Fruit fly (Drosophila melanogaster) whole organism, embryonic: ENCODE measurements around the gene CG1764.

Experiments
- CG10321 ChIP-seq: fragments of 200-800 bp; sonication (Bioruptor generic); IDR thresholded peaks from 2 replicates; pipeline ENCODE4 v1.3.6; 2022; ENCODE audit warnings: missing biosample characterization, missing genetic modification characterization
- CG17829 ChIP-seq: fragments of 200-800 bp; optimal IDR thresholded peaks from 2 replicates; lab custom pipeline; 2019; ENCODE audit warnings: missing biosample characterization, mild to moderate bottlenecking, missing genetic modification characterization, moderate library complexity
- CG17912 ChIP-seq: fragments of 200-800 bp; sonication (Bioruptor generic); optimal IDR thresholded peaks from 2 replicates; lab custom pipeline; 2018; ENCODE audit warnings: missing biosample characterization, mild to moderate bottlenecking, missing genetic modification characterization
- CG2120 ChIP-seq: fragments of 200-800 bp; sonication (Bioruptor generic); optimal IDR thresholded peaks from 3 replicates; lab custom pipeline; 2016; ENCODE audit warnings: missing biosample characterization, missing genetic modification characterization
- CG2199 ChIP-seq: fragments of 200-800 bp; sonication (Bioruptor generic); IDR thresholded peaks from 3 replicates; pipeline ENCODE4 v1.3.6; 2022; ENCODE audit warnings: missing biosample characterization, missing genetic modification characterization
- CG2712 ChIP-seq: fragments of 200-800 bp; optimal IDR thresholded peaks from 3 replicates; lab custom pipeline; 2019; ENCODE audit warnings: missing biosample characterization, mild to moderate bottlenecking, missing genetic modification characterization, moderate library complexity
- CG33557 ChIP-seq: fragments of 200-800 bp; sonication (Bioruptor generic); optimal IDR thresholded peaks from 2 replicates; lab custom pipeline; 2019; ENCODE audit warnings: missing biosample characterization, mild to moderate bottlenecking, missing genetic modification characterization, moderate library complexity
- CG4360 ChIP-seq: fragments of 200-800 bp; sonication (Bioruptor generic); IDR thresholded peaks from 2 replicates; pipeline ENCODE4 v1.3.6; 2022; ENCODE audit warnings: missing biosample characterization, missing genetic modification characterization
- CG4820 ChIP-seq: fragments of 200-800 bp; sonication (Bioruptor generic); optimal IDR thresholded peaks from 3 replicates; lab custom pipeline; 2016; ENCODE audit warnings: missing biosample characterization, missing genetic modification characterization
- CG6765 ChIP-seq: fragments of 200-800 bp; sonication (Bioruptor generic); optimal IDR thresholded peaks from 3 replicates; lab custom pipeline; 2017; ENCODE audit warnings: missing biosample characterization, mild to moderate bottlenecking, missing genetic modification characterization
- CG7839 ChIP-seq: fragments of 200-800 bp; sonication (Bioruptor generic); optimal IDR thresholded peaks from 3 replicates; lab custom pipeline; 2018; ENCODE audit warnings: missing biosample characterization, mild to moderate bottlenecking, missing genetic modification characterization, moderate library complexity
- CG8388 ChIP-seq: fragments of 200-800 bp; sonication (Bioruptor generic); optimal IDR thresholded peaks from 2 replicates; lab custom pipeline; 2019; ENCODE audit warnings: missing biosample characterization, mild to moderate bottlenecking, missing genetic modification characterization, moderate library complexity
- CG9437 ChIP-seq: fragments of 200-800 bp; sonication (Bioruptor generic); optimal IDR thresholded peaks from 2 replicates; lab custom pipeline; 2018; ENCODE audit warnings: missing biosample characterization, mild to moderate bottlenecking, missing genetic modification characterization
- Deaf1 ChIP-seq: fragments of 200-800 bp; optimal IDR thresholded peaks from 3 replicates; lab custom pipeline; 2019; ENCODE audit warnings: missing biosample characterization, mild to moderate bottlenecking, missing genetic modification characterization, moderate library complexity
- HLHmδ ChIP-seq: fragments of 200-800 bp; sonication (Bioruptor generic); optimal IDR thresholded peaks from 2 replicates; lab custom pipeline; 2018; ENCODE audit warnings: missing biosample characterization, mild to moderate bottlenecking, missing genetic modification characterization, moderate library complexity
- Hr3 ChIP-seq: fragments of 200-800 bp; sonication (Bioruptor generic); optimal IDR thresholded peaks from 3 replicates; lab custom pipeline; 2016; ENCODE audit warnings: missing biosample characterization, missing genetic modification characterization
- Hr51 ChIP-seq, 2 experiments: fragments of 200-800 bp; sonication (Bioruptor generic); optimal IDR thresholded peaks; 2 replicates in 1 of 2; 3 replicates in 1 of 2; lab custom pipeline; 2016 to 2018; ENCODE audit warnings: missing biosample characterization in 2 of 2, missing genetic modification characterization in 2 of 2, mild to moderate bottlenecking in 1 of 2, moderate library complexity in 1 of 2
- Hr78 ChIP-seq, 2 experiments: fragments of 200-800 bp in 1 of 2; fragments of >200 bp in 1 of 2; sonication (Bioruptor generic) in 1 of 2; optimal IDR thresholded peaks; 2 replicates each; lab custom pipeline; 2017 to 2019; ENCODE audit warnings: missing biosample characterization in 2 of 2, missing genetic modification characterization in 2 of 2, mild to moderate bottlenecking in 1 of 2, moderate library complexity in 1 of 2
- MBD-R2 ChIP-seq: fragments of 200-800 bp; sonication (Bioruptor generic); IDR thresholded peaks from 2 replicates; pipeline ENCODE4 v1.3.6; 2022; ENCODE audit warnings: missing biosample characterization, missing genetic modification characterization
- Med ChIP-seq: fragments of 200-800 bp; sonication (Bioruptor generic); peaks from one replicate; lab custom pipeline; 2016; ENCODE audit warnings: missing biosample characterization, missing genetic modification characterization, mild to moderate bottlenecking, inconsistent platforms, moderate library complexity
- Neu2 ChIP-seq: fragments of 200-800 bp; sonication (Bioruptor generic); optimal IDR thresholded peaks from 3 replicates; lab custom pipeline; 2016; ENCODE audit warnings: missing biosample characterization, missing genetic modification characterization, borderline replicate concordance
- Sox102F ChIP-seq: fragments of 200-800 bp; sonication (Bioruptor generic); optimal IDR thresholded peaks from 2 replicates; lab custom pipeline; 2018; ENCODE audit warnings: missing biosample characterization, mild to moderate bottlenecking, missing genetic modification characterization, moderate library complexity
- Stat92E ChIP-seq, 3 experiments: fragments of >200 bp in 2 of 3; fragments of 200-800 bp in 1 of 3; sonication (Bioruptor generic) in 1 of 3; optimal IDR thresholded peaks; 2 replicates each; lab custom pipeline; 2017 to 2019; ENCODE audit warnings: missing biosample characterization in 3 of 3, missing genetic modification characterization in 3 of 3, mild to moderate bottlenecking in 1 of 3, moderate library complexity in 1 of 3
- Xbp1 ChIP-seq: fragments of 200-800 bp; sonication (Bioruptor generic); optimal IDR thresholded peaks from 3 replicates; lab custom pipeline; 2016; ENCODE audit warnings: missing biosample characterization, mild to moderate bottlenecking, missing genetic modification characterization
- al ChIP-seq: fragments of 200-800 bp; sonication (Bioruptor generic); IDR thresholded peaks from 2 replicates; pipeline ENCODE4 v1.3.6; 2022; ENCODE audit warnings: missing biosample characterization, missing genetic modification characterization
- az2 ChIP-seq: fragments of 200-800 bp; sonication (Bioruptor generic); optimal IDR thresholded peaks from 3 replicates; lab custom pipeline; 2016; ENCODE audit warnings: missing biosample characterization, missing genetic modification characterization
- bcd ChIP-seq: fragments of 200-800 bp; sonication (Bioruptor generic); optimal IDR thresholded peaks from 2 replicates; lab custom pipeline; 2017; ENCODE audit warnings: missing biosample characterization, mild to moderate bottlenecking, missing genetic modification characterization
- btn ChIP-seq: fragments of 200-800 bp; sonication (Bioruptor generic); optimal IDR thresholded peaks from 2 replicates; lab custom pipeline; 2016; ENCODE audit warnings: missing biosample characterization, missing genetic modification characterization
- chif ChIP-seq, 2 experiments: fragments of 200-800 bp; sonication (Bioruptor generic); optimal IDR thresholded peaks; 3 replicates each; lab custom pipeline; 2016; ENCODE audit warnings: missing biosample characterization in 2 of 2, missing genetic modification characterization in 2 of 2
- crol ChIP-seq: fragments of 200-800 bp; sonication (Bioruptor generic); IDR thresholded peaks from 2 replicates; pipeline ENCODE4 v1.3.6; 2022; ENCODE audit warnings: missing biosample characterization, missing genetic modification characterization
- dysf ChIP-seq: fragments of 200-800 bp; sonication (Bioruptor generic); IDR thresholded peaks from 3 replicates; pipeline ENCODE4 v1.3.6; 2022; ENCODE audit warnings: missing biosample characterization, missing genetic modification characterization
- gem ChIP-seq: fragments of 200-800 bp; sonication (Bioruptor generic); optimal IDR thresholded peaks from 2 replicates; lab custom pipeline; 2019; ENCODE audit warnings: missing biosample characterization, mild to moderate bottlenecking, missing genetic modification characterization, moderate library complexity
- ham ChIP-seq: fragments of 200-800 bp; sonication (Bioruptor generic); IDR thresholded peaks from 2 replicates; pipeline ENCODE4 v1.3.6; 2022; ENCODE audit warnings: missing biosample characterization, missing genetic modification characterization
- insv ChIP-seq, 2 experiments: fragments of 200-800 bp; sonication (Bioruptor generic); optimal IDR thresholded peaks; 3 replicates each; lab custom pipeline; 2016 to 2018; ENCODE audit warnings: missing biosample characterization in 2 of 2, missing genetic modification characterization in 2 of 2
- lab ChIP-seq: fragments of 200-800 bp; sonication (Bioruptor generic); optimal IDR thresholded peaks from 3 replicates; lab custom pipeline; 2017; ENCODE audit warnings: missing biosample characterization, missing genetic modification characterization, mild to moderate bottlenecking, moderate library complexity, missing genetic modification reagents
- lov ChIP-seq, 2 experiments: fragments of 200-800 bp in 1 of 2; fragments of >200 bp in 1 of 2; sonication (Bioruptor generic) in 1 of 2; IDR thresholded peaks in 1 of 2; optimal IDR thresholded peaks in 1 of 2; 2 replicates in 1 of 2; 3 replicates in 1 of 2; pipeline versions ENCODE4 v1.3.6 to Lab custom; 2017 to 2022; ENCODE audit warnings: missing biosample characterization in 1 of 2, missing genetic modification characterization in 1 of 2
- nau ChIP-seq: fragments of 200-800 bp; sonication (Bioruptor generic); optimal IDR thresholded peaks from 3 replicates; lab custom pipeline; 2017; ENCODE audit warnings: missing biosample characterization, mild to moderate bottlenecking, missing genetic modification characterization, missing genetic modification reagents
- org-1 ChIP-seq: fragments of 200-800 bp; sonication (Bioruptor generic); optimal IDR thresholded peaks from 2 replicates; lab custom pipeline; 2017; ENCODE audit warnings: missing biosample characterization, missing genetic modification characterization
- peb ChIP-seq: fragments of 200-800 bp; sonication (Bioruptor generic); IDR thresholded peaks from 2 replicates; pipeline ENCODE4 v1.3.6; 2022; ENCODE audit warnings: missing biosample characterization, missing genetic modification characterization
- phol ChIP-seq: fragments of 200-800 bp; sonication (Bioruptor generic); optimal IDR thresholded peaks from 3 replicates; lab custom pipeline; 2018; ENCODE audit warnings: missing biosample characterization, mild to moderate bottlenecking, missing genetic modification characterization, moderate library complexity
- row ChIP-seq: fragments of 200-800 bp; sonication (Bioruptor generic); IDR thresholded peaks from 3 replicates; pipeline ENCODE4 v1.3.6; 2022; ENCODE audit warnings: missing biosample characterization, missing genetic modification characterization
- slbo ChIP-seq: fragments of 200-800 bp; sonication (Bioruptor generic); IDR thresholded peaks from 2 replicates; pipeline ENCODE4 v1.3.6; 2022; ENCODE audit warnings: missing biosample characterization, missing genetic modification characterization
- sna ChIP-seq: fragments of 200-800 bp; sonication (Bioruptor generic); IDR thresholded peaks from 2 replicates; pipeline ENCODE4 v1.3.6; 2022; ENCODE audit warnings: missing biosample characterization, missing genetic modification characterization; ENCODE audit not compliant: partially characterized antibody
- sug ChIP-seq: fragments of 200-800 bp; optimal IDR thresholded peaks from 2 replicates; lab custom pipeline; 2019; ENCODE audit warnings: missing biosample characterization, mild to moderate bottlenecking, missing genetic modification characterization, moderate library complexity
- tll ChIP-seq, 2 experiments: fragments of 200-800 bp in 1 of 2; fragments of >200 bp in 1 of 2; sonication (Bioruptor generic) in 1 of 2; optimal IDR thresholded peaks; 2 replicates each; lab custom pipeline; 2017 to 2019; ENCODE audit warnings: missing biosample characterization in 2 of 2, missing genetic modification characterization in 2 of 2, mild to moderate bottlenecking in 1 of 2, moderate library complexity in 1 of 2
- vfl ChIP-seq: fragments of 200-800 bp; sonication (Bioruptor generic); optimal IDR thresholded peaks from 2 replicates; lab custom pipeline; 2016; ENCODE audit warnings: missing biosample characterization, missing genetic modification characterization
- zen2 ChIP-seq: fragments of 200-800 bp; sonication (Bioruptor generic); IDR thresholded peaks from 3 replicates; pipeline ENCODE4 v1.3.6; 2022; ENCODE audit warnings: missing biosample characterization, missing genetic modification characterization; ENCODE audit not compliant: partially characterized antibody
- zfh2 ChIP-seq: fragments of 200-800 bp; sonication (Bioruptor generic); optimal IDR thresholded peaks from 2 replicates; lab custom pipeline; 2016; ENCODE audit warnings: missing biosample characterization, missing genetic modification characterization

The CG1764 gene

dm6 chrX:13320697-13321445 is 18.7 kb upstream of the CG1764 start (continued):
- TF ChIP-seq lov (optimal IDR thresholded peaks at IDR 0.05; lab: Kevin White, UChicago) (no peak), lov (GFP tag; IDR thresholded peaks at IDR 0.05; lab: Robert Waterston, UW) (no peak), crol (GFP tag; lab: Robert Waterston, UW) (no peak), CG10321 (GFP tag; lab: Robert Waterston, UW) (no peak), CG6765 (peak; percentile 2), ham (GFP tag; lab: Robert Waterston, UW) (no peak), Neu2 (no peak), insv (GFP tag; optimal IDR thresholded peaks at IDR 0.05; lab: Kevin White, UChicago) (no peak), HLHmδ (GFP tag; lab: Kevin White, UChicago) (no peak), Med (GFP tag; lab: Kevin White, UChicago) (peak; percentile 43), lab (GFP tag; lab: Kevin White, UChicago) (peak; percentile 36), slbo (peak; percentile 15; the same call in 1 of the 2 replicates), bcd (GFP tag; lab: Kevin White, UChicago) (peak; percentile 24), CG33557 (GFP tag; lab: Kevin White, UChicago) (no peak), Stat92E (GFP tag; optimal IDR thresholded peaks at IDR 0.05; lab: Kevin White, UChicago) (no peak), sug (tag; lab: Kevin White, UChicago) (no peak), MBD-R2 (no peak), btn (GFP tag; lab: Kevin White, UChicago) (no peak), chif (GFP tag; optimal IDR thresholded peaks at IDR 0.05; lab: Kevin White, UChicago) (no peak), gem (tag; lab: Kevin White, UChicago) (peak; percentile 67), zen2 (no peak), nau (peak; percentile 9), CG9437 (peak; percentile 53), Hr3 (GFP tag; lab: Kevin White, UChicago) (no peak), CG17912 (no peak), phol (tag; lab: Kevin White, UChicago) (peak; percentile 34), CG2120 (GFP tag; lab: Kevin White, UChicago) (peak; percentile 49), Hr51 (GFP tag; optimal IDR thresholded peaks at IDR 0.05; lab: Kevin White, UChicago) (peak in 1 of 2 experiments; percentile 28), zfh2 (GFP tag; lab: Kevin White, UChicago) (no peak), Deaf1 (tag; lab: Kevin White, UChicago) (peak; percentile 56), sna (GFP tag; lab: Robert Waterston, UW) (no peak), CG7839 (tag; lab: Kevin White, UChicago) (peak; percentile 63), al (GFP tag; lab: Robert Waterston, UW) (0 out of 2 replicates have a peak, but pooled peaks have one; percentile 33), vfl (GFP tag; lab: Kevin White, UChicago) (no peak), row (GFP tag; lab: Robert Waterston, UW) (peak; percentile 22; the same call in 1 of the 3 replicates), dysf (GFP tag; lab: Robert Waterston, UW) (no peak), Hr78 (GFP tag; optimal IDR thresholded peaks at IDR 0.05; lab: Kevin White, UChicago) (no peak), CG8388 (GFP tag; lab: Kevin White, UChicago) (peak; percentile 26), Xbp1 (GFP tag; lab: Kevin White, UChicago) (peak; percentile 40), CG2199 (no peak), CG17829 (no peak), tll (GFP tag; optimal IDR thresholded peaks at IDR 0.05; lab: Kevin White, UChicago) (no peak), CG2712 (peak; percentile 39), Sox102F (GFP tag; lab: Kevin White, UChicago) (peak; percentile 42), peb (no peak), org-1 (peak; percentile 25), az2 (peak; percentile 41), CG4820 (GFP tag; lab: Kevin White, UChicago) (no peak), CG4360 (no peak)
